Worm (Caenorhabditis elegans) whole organism, young adult: ENCODE data around the gene sqst-5.

Experiments used
- F39B2.1 ChIP-seq: fragments of 200-800 bp; sonication (Bioruptor generic); IDR thresholded peaks from 2 replicates; pipeline ENCODE4 v1.3.6; 2022; ENCODE audit warnings: missing genetic modification reagents, missing genetic modification characterization, missing compliant biosample characterization
- Y95B8A.8 ChIP-seq: fragments of 200-800 bp; sonication (Bioruptor generic); IDR thresholded peaks from 2 replicates; pipeline ENCODE4 v1.3.6; 2022; ENCODE audit warnings: missing genetic modification reagents, missing genetic modification characterization, missing compliant biosample characterization
- ama-1 ChIP-seq, 3 experiments: fragments of 150-350 bp in 1 of 3; sonication (generic microtip) in 2 of 3; optimal IDR thresholded peaks; 2 replicates each; lab custom pipeline; 2014 to 2018; ENCODE audit warnings: missing biosample characterization in 2 of 3, missing genetic modification characterization in 2 of 3, missing genetic modification reagents in 2 of 3
- lin-54 ChIP-seq: fragments of 200-800 bp; sonication (Bioruptor generic); optimal IDR thresholded peaks from 2 replicates; lab custom pipeline; 2018; ENCODE audit warnings: mild to moderate bottlenecking, missing genetic modification characterization, missing compliant biosample characterization
- nfya-1 ChIP-seq: sonication (generic microtip); optimal IDR thresholded peaks from 2 replicates; lab custom pipeline; 2017; ENCODE audit warnings: antibody characterized with exemption, missing compliant biosample characterization, missing genetic modification characterization, borderline replicate concordance; ENCODE audit not compliant: insufficient read depth
- unc-62 ChIP-seq: fragments of 150-350 bp; optimal IDR thresholded peaks from 2 replicates; lab custom pipeline; 2014; ENCODE audit warnings: missing biosample characterization, missing genetic modification reagents, missing genetic modification characterization

DNA sequence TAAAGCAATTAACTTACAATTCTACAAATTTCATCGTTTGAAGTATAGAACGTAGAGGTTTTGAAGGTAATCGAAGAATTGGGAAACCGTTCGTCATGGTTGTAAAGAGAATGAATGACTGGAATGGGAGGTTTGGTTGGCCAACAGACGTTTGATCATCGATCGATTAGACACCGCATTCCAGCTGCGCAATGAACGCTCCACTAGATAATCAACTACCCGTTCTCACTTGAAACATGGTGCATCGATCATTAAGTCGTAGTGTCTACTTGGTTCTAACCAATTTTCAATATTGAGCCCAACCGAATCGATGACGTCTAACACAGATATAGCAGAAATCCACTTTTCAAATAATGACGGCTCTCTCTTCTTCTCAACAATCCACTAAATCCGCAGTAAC lies 4.3 kb downstream of the sqst-5 start, which contains the start of gene fbxb-82:
- TF ChIP-seq nfya-1 (tag; lab: Kevin White, UChicago) (no peak), F39B2.1 (GFP tag; lab: Robert Waterston, UW) (no peak), ama-1 (optimal IDR thresholded peaks at IDR 0.05; lab: Kevin White, UChicago) (no peak), ama-1 (GFP tag; optimal IDR thresholded peaks at IDR 0.05; lab: Kevin White, UChicago) (no peak), unc-62 (GFP tag; lab: Kevin White, UChicago) (no peak), lin-54 (GFP tag; lab: Kevin White, UChicago) (no peak), Y95B8A.8 (no peak)
